Worm (Caenorhabditis elegans) whole organism, young adult: ENCODE results near the gene C08E3.1.

Experiments used
- F39B2.1 ChIP-seq: fragments of 200-800 bp; sonication (Bioruptor generic); IDR thresholded peaks from 2 replicates; pipeline ENCODE4 v1.3.6; 2022; ENCODE audit warnings: missing genetic modification reagents, missing genetic modification characterization, missing compliant biosample characterization
- Y53F4B.3 ChIP-seq: fragments of 200-800 bp; sonication (Bioruptor generic); IDR thresholded peaks from 2 replicates; pipeline ENCODE4 v1.3.6; 2022; ENCODE audit warnings: missing genetic modification reagents, missing genetic modification characterization, missing compliant biosample characterization
- egl-18 ChIP-seq: fragments of 200-800 bp; sonication (Bioruptor generic); IDR thresholded peaks from 2 replicates; pipeline ENCODE4 v1.3.6; 2022; ENCODE audit warnings: missing genetic modification reagents, missing genetic modification characterization, missing compliant biosample characterization
- hmg-20 ChIP-seq: fragments of 200-800 bp; sonication (Bioruptor generic); IDR thresholded peaks from 2 replicates; pipeline ENCODE4 v1.3.6; 2022; ENCODE audit warnings: missing genetic modification reagents, missing genetic modification characterization, missing compliant biosample characterization
- ztf-3 ChIP-seq: fragments of 200-800 bp; sonication (Bioruptor generic); optimal IDR thresholded peaks from 2 replicates; lab custom pipeline; 2018; ENCODE audit warnings: mild to moderate bottlenecking, missing genetic modification characterization, missing compliant biosample characterization

DNA sequence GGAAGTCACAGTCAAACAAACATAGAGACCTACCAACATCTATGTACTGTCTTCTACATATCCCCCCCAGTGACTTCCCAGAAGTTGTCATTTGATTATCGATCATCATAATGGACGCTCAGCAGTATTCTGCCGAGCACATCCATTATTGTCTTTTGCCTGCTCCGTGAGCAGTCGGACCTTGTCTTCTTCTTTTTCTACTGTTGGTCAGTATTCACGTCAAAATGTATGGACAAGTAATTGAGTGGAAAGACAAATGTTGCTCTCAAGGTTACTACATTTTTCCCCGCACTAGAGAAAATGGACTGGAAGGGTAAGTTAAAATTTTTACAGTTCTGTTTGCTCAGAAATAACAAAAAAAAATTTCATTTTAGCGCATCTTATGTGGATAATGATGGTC lies 21.3 kb downstream of the C08E3.1 start, which contains the start of gene btb-12:
- TF ChIP-seq egl-18 (GFP tag; lab: Robert Waterston, UW) (no peak), ztf-3 (no peak), F39B2.1 (GFP tag; lab: Robert Waterston, UW) (no peak), Y53F4B.3 (no peak), hmg-20 (GFP tag; lab: Robert Waterston, UW) (no peak)
